Fruit fly (Drosophila melanogaster) whole organism: ENCODE results near the gene Ing3.

Source experiments
- CG8478 ChIP-seq: fragments of >200 bp; optimal IDR thresholded peaks from 2 replicates; lab custom pipeline; 2018; ENCODE audit warnings: inconsistent platforms
- EcR ChIP-seq, 2 experiments: fragments of >200 bp; optimal IDR thresholded peaks; 2 replicates each; lab custom pipeline; 2017; ENCODE audit warnings: missing biosample characterization in 2 of 2, missing genetic modification characterization in 2 of 2, missing genetic modification reagents in 2 of 2
- usp ChIP-seq: fragments of >200 bp; optimal IDR thresholded peaks from 2 replicates; lab custom pipeline; 2017; ENCODE audit warnings: missing biosample characterization, missing genetic modification characterization, mixed read lengths

DNA sequence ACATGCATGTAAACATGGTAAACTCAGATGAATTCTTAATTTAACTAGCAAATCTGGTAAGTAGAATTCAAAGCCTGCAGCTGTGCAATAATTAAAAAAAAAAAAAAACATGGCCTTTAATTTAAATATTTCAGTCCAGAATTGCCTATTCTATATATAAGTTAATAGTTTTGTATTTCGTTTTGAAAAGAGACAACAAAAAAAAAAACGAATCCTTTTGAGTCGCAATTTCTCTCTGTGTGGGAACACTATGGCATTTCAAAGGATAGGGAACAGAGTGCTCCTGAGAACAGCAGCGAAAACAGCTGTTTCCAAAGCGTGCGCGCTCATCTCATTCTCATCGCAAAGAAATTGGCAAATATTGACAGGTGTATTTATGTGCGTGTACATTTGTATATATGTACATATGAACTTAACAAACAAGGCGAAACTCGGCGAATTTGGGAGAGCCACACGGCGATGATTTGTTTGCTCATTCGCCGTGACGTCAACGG lies 7.1 kb downstream of the Ing3 start:
- TF ChIP-seq usp, result no peak
- no peak for TF ChIP-seq EcR (GFP tag; optimal IDR thresholded peaks at IDR 0.05; lab: Kevin White, UChicago)
- TF ChIP-seq CG8478 (lab: Kevin White, UChicago), result no peak
